Fruit fly (Drosophila melanogaster) whole organism, pupa: Measurements from ENCODE around the gene S6k.

Source experiments
- CG10348 ChIP-seq: fragments of 200-800 bp; sonication (Bioruptor generic); IDR thresholded peaks from 2 replicates; pipeline ENCODE4 v1.3.6; 2022; ENCODE audit warnings: missing biosample characterization, missing genetic modification characterization
- CG12605 ChIP-seq: fragments of 200-800 bp; sonication (Bioruptor generic); IDR thresholded peaks from 2 replicates; pipeline ENCODE4 v1.3.6; 2022; ENCODE audit warnings: missing biosample characterization, missing genetic modification characterization
- CG13204 ChIP-seq: fragments of 200-800 bp; sonication (Bioruptor generic); optimal IDR thresholded peaks from 2 replicates; lab custom pipeline; 2018; ENCODE audit warnings: missing biosample characterization, mild to moderate bottlenecking, missing genetic modification characterization, moderate library complexity
- CG14655 ChIP-seq: fragments of 200-800 bp; sonication (Bioruptor generic); optimal IDR thresholded peaks from 3 replicates; lab custom pipeline; 2017; ENCODE audit warnings: mild to moderate bottlenecking, missing biosample characterization, missing genetic modification reagents, missing genetic modification characterization
- CG15710 ChIP-seq: fragments of 200-800 bp; sonication (Bioruptor generic); optimal IDR thresholded peaks from 2 replicates; lab custom pipeline; 2018; ENCODE audit warnings: missing biosample characterization, mild to moderate bottlenecking, missing genetic modification characterization, moderate library complexity
- CG17806 ChIP-seq: fragments of 200-800 bp; sonication (Bioruptor generic); optimal IDR thresholded peaks from 2 replicates; lab custom pipeline; 2018; ENCODE audit warnings: missing biosample characterization, mild to moderate bottlenecking, missing genetic modification characterization, moderate library complexity
- CG32121 ChIP-seq: fragments of 200-800 bp; sonication (Bioruptor generic); IDR thresholded peaks from 2 replicates; pipeline ENCODE4 v1.3.6; 2022; ENCODE audit warnings: missing biosample characterization, missing genetic modification characterization
- CG34367 ChIP-seq: fragments of 200-800 bp; sonication (Bioruptor generic); optimal IDR thresholded peaks from 2 replicates; lab custom pipeline; 2018; ENCODE audit warnings: missing biosample characterization, mild to moderate bottlenecking, missing genetic modification characterization
- CG4496 ChIP-seq: fragments of 200-800 bp; sonication (Bioruptor generic); IDR thresholded peaks from 3 replicates; pipeline ENCODE4 v1.3.6; 2022; ENCODE audit warnings: missing biosample characterization, missing genetic modification characterization
- CG8159 ChIP-seq: fragments of 200-800 bp; sonication (Bioruptor generic); optimal IDR thresholded peaks from 3 replicates; lab custom pipeline; 2018; ENCODE audit warnings: missing biosample characterization, mild to moderate bottlenecking, missing genetic modification characterization, moderate library complexity
- CG8301 ChIP-seq: fragments of 200-800 bp; sonication (Bioruptor generic); optimal IDR thresholded peaks from 2 replicates; lab custom pipeline; 2018; ENCODE audit warnings: missing biosample characterization, mild to moderate bottlenecking, missing genetic modification characterization
- CG9948 ChIP-seq: fragments of 200-800 bp; sonication (Bioruptor generic); optimal IDR thresholded peaks from 2 replicates; lab custom pipeline; 2018; ENCODE audit warnings: missing biosample characterization, mild to moderate bottlenecking, missing genetic modification characterization, moderate library complexity
- D1 ChIP-seq: fragments of 200-800 bp; sonication (Bioruptor generic); optimal IDR thresholded peaks from 2 replicates; lab custom pipeline; 2018; ENCODE audit warnings: missing biosample characterization, mild to moderate bottlenecking, missing genetic modification characterization, moderate library complexity
- EcR ChIP-seq: fragments of 200-800 bp; sonication (Bioruptor generic); optimal IDR thresholded peaks from 3 replicates; lab custom pipeline; 2019; ENCODE audit warnings: missing biosample characterization, missing genetic modification characterization, mild to moderate bottlenecking, moderate library complexity, missing genetic modification reagents
- Ets98B ChIP-seq: fragments of 200-800 bp; sonication (Bioruptor generic); IDR thresholded peaks from 2 replicates; pipeline ENCODE4 v1.3.6; 2022; ENCODE audit warnings: missing biosample characterization, missing genetic modification characterization
- Pif1A ChIP-seq: fragments of 200-800 bp; sonication (Bioruptor generic); optimal IDR thresholded peaks from 3 replicates; lab custom pipeline; 2016; ENCODE audit warnings: missing biosample characterization, missing genetic modification characterization
- Pif1B ChIP-seq: fragments of 200-800 bp; sonication (Bioruptor generic); optimal IDR thresholded peaks from 3 replicates; lab custom pipeline; 2016; ENCODE audit warnings: missing biosample characterization, missing genetic modification characterization
- Snoo ChIP-seq: fragments of 200-800 bp; sonication (Bioruptor generic); optimal IDR thresholded peaks from 3 replicates; lab custom pipeline; 2017; ENCODE audit warnings: missing biosample characterization, mild to moderate bottlenecking, missing genetic modification characterization, inconsistent platforms
- fd96Ca ChIP-seq: fragments of 200-800 bp; sonication (Bioruptor generic); IDR thresholded peaks from 3 replicates; pipeline ENCODE4 v1.3.6; 2022; ENCODE audit warnings: missing biosample characterization, missing genetic modification characterization
- gl ChIP-seq: fragments of 200-800 bp; sonication (Bioruptor generic); optimal IDR thresholded peaks from 2 replicates; lab custom pipeline; 2018; ENCODE audit warnings: missing biosample characterization, mild to moderate bottlenecking, missing genetic modification characterization
- rn ChIP-seq: fragments of 200-800 bp; sonication (Bioruptor generic); IDR thresholded peaks from 2 replicates; pipeline ENCODE4 v1.3.6; 2022; ENCODE audit warnings: missing biosample characterization, missing genetic modification characterization

Gene S6k

dm6 chr3L:5833761-5834160, 23.0 kb upstream of the S6k start:
- TF ChIP-seq EcR (GFP tag; lab: Kevin White, UChicago), result peak; percentile 0
- no peak for TF ChIP-seq CG8159 (tag; lab: Kevin White, UChicago)
- no peak for TF ChIP-seq CG15710 (tag; lab: Kevin White, UChicago)
- no peak for TF ChIP-seq CG32121 (GFP tag; lab: Robert Waterston, UW)
- peak; percentile 43 for TF ChIP-seq CG13204

dm6 chr3L:5831890-5832289, 21.2 kb upstream of the S6k start:
- no peak for TF ChIP-seq CG12605 (GFP tag; lab: Robert Waterston, UW)
- TF ChIP-seq CG10348 (GFP tag; lab: Robert Waterston, UW), result no peak
- TF ChIP-seq fd96Ca, result no peak
- no peak for TF ChIP-seq CG17806 (tag; lab: Kevin White, UChicago)
- TF ChIP-seq gl, result no peak
- no peak for TF ChIP-seq EcR (GFP tag; lab: Kevin White, UChicago)
- TF ChIP-seq Pif1A (GFP tag; lab: Kevin White, UChicago), result no peak
- no peak for TF ChIP-seq CG34367 (tag; lab: Kevin White, UChicago)
- no peak for TF ChIP-seq CG32121 (GFP tag; lab: Robert Waterston, UW)
- TF ChIP-seq CG4496 (GFP tag; lab: Robert Waterston, UW), result no peak
- TF ChIP-seq CG13204, result no peak
- no peak for TF ChIP-seq Ets98B (GFP tag; lab: Robert Waterston, UW)
- no peak for TF ChIP-seq rn (GFP tag; lab: Robert Waterston, UW)
- no peak for TF ChIP-seq CG8159 (tag; lab: Kevin White, UChicago)

dm6 chr3L:5830649-5831048, 19.9 kb upstream of the S6k start:
- TF ChIP-seq CG14655 (GFP tag; lab: Kevin White, UChicago) (no peak), EcR (GFP tag; lab: Kevin White, UChicago) (no peak)

- TF ChIP-seq CG9948 (tag; lab: Kevin White, UChicago) (no peak), gl (no peak), CG12605 (GFP tag; lab: Robert Waterston, UW) (no peak), CG8301 (tag; lab: Kevin White, UChicago) (no peak), Pif1A (GFP tag; lab: Kevin White, UChicago) (no peak), fd96Ca (no peak)
Observed at dm6 chr3L:5828684-5829083, 18.0 kb upstream of the S6k start.

dm6 chr3L:5828275-5828674, 17.5 kb upstream of the S6k start:
- TF ChIP-seq gl, result no peak
- no peak for TF ChIP-seq CG4496 (GFP tag; lab: Robert Waterston, UW)
- TF ChIP-seq CG8301 (tag; lab: Kevin White, UChicago), result no peak
- TF ChIP-seq CG9948 (tag; lab: Kevin White, UChicago), result no peak
- no peak for TF ChIP-seq Ets98B (GFP tag; lab: Robert Waterston, UW)
- no peak for TF ChIP-seq CG12605 (GFP tag; lab: Robert Waterston, UW)
- TF ChIP-seq Pif1B (GFP tag; lab: Kevin White, UChicago), result no peak
- no peak for TF ChIP-seq CG32121 (GFP tag; lab: Robert Waterston, UW)
- TF ChIP-seq rn (GFP tag; lab: Robert Waterston, UW), result no peak
- no peak for TF ChIP-seq CG10348 (GFP tag; lab: Robert Waterston, UW)
- TF ChIP-seq Pif1A (GFP tag; lab: Kevin White, UChicago), result no peak
- TF ChIP-seq Snoo, result no peak
- TF ChIP-seq D1 (tag; lab: Kevin White, UChicago), result no peak
- TF ChIP-seq CG14655 (GFP tag; lab: Kevin White, UChicago), result no peak

dm6 chr3L:5825483-5825882, 14.8 kb upstream of the S6k start:
- TF ChIP-seq CG9948 (tag; lab: Kevin White, UChicago) (peak; percentile 6), Snoo (no peak), CG15710 (tag; lab: Kevin White, UChicago) (peak; percentile 52), Pif1A (GFP tag; lab: Kevin White, UChicago) (peak; percentile 12), CG8159 (tag; lab: Kevin White, UChicago) (peak; percentile 39)

dm6 chr3L:5823763-5824445, 13.2 kb upstream of the S6k start:
- TF ChIP-seq CG9948 (tag; lab: Kevin White, UChicago) (no peak), Pif1B (GFP tag; lab: Kevin White, UChicago) (no peak), CG13204 (no peak), fd96Ca (peak; percentile 31; the same call in 1 of the 3 replicates), CG32121 (GFP tag; lab: Robert Waterston, UW) (no peak), Pif1A (GFP tag; lab: Kevin White, UChicago) (peak; percentile 19), CG8159 (tag; lab: Kevin White, UChicago) (peak; percentile 21), CG8301 (tag; lab: Kevin White, UChicago) (peak; percentile 6), EcR (GFP tag; lab: Kevin White, UChicago) (no peak), Snoo (peak; percentile 36)
